Worm (Caenorhabditis elegans) whole organism, early embryonic: Measurements from ENCODE around the gene C13F10.7.

ENCODE experiments used
- aly-1 ChIP-seq: sonication (generic microtip); optimal IDR thresholded peaks from 2 replicates; lab custom pipeline; 2016; ENCODE audit warnings: missing genetic modification characterization, missing compliant biosample characterization
- flt-1 ChIP-seq: fragments of 200-800 bp; sonication (Bioruptor generic); IDR thresholded peaks from 2 replicates; pipeline ENCODE4 v1.3.6; 2022; ENCODE audit warnings: missing genetic modification characterization, missing compliant biosample characterization
- sea-1 ChIP-seq: fragments of 200-800 bp; sonication (Bioruptor generic); conservative IDR thresholded peaks from 2 replicates; pipeline ENCODE4 v1.3.6; 2022; ENCODE audit warnings: missing genetic modification characterization, missing compliant biosample characterization

- TF ChIP-seq aly-1 (tag; lab: Kevin White, UChicago): no peak
- no peak for TF ChIP-seq sea-1 (GFP tag; lab: Robert Waterston, UW)
- no peak for TF ChIP-seq flt-1 (GFP tag; lab: Robert Waterston, UW)
Observed at ce11 chrV:7184549-7184948, 38.5 kb downstream of the C13F10.7 start, which contains the start of gene pitr-5.
